Fruit fly (Drosophila melanogaster) whole organism, embryonic: ENCODE data around the gene tinc.

Source experiments
- B-H1 ChIP-seq: fragments of 200-800 bp; sonication (Bioruptor generic); IDR thresholded peaks from 3 replicates; pipeline ENCODE4 v1.3.6; 2022; ENCODE audit warnings: missing biosample characterization, missing genetic modification characterization
- Bgb ChIP-seq: fragments of 200-800 bp; sonication (Bioruptor generic); IDR thresholded peaks from 2 replicates; pipeline ENCODE4 v1.3.6; 2022; ENCODE audit warnings: missing biosample characterization, missing genetic modification characterization; ENCODE audit not compliant: partially characterized antibody
- CG11695 ChIP-seq: fragments of 200-800 bp; sonication (Bioruptor generic); IDR thresholded peaks from 3 replicates; pipeline ENCODE4 v1.3.6; 2022; ENCODE audit warnings: missing biosample characterization, missing genetic modification characterization
- CG12071 ChIP-seq: fragments of 200-800 bp; sonication (Bioruptor generic); optimal IDR thresholded peaks from 3 replicates; lab custom pipeline; 2018; ENCODE audit warnings: missing biosample characterization, mild to moderate bottlenecking, missing genetic modification characterization
- CG12391 ChIP-seq: fragments of 200-800 bp; sonication (Bioruptor generic); optimal IDR thresholded peaks from 3 replicates; lab custom pipeline; 2018; ENCODE audit warnings: missing biosample characterization, mild to moderate bottlenecking, missing genetic modification characterization, moderate library complexity
- CG13123 ChIP-seq: fragments of 200-800 bp; sonication (Bioruptor generic); optimal IDR thresholded peaks from 2 replicates; lab custom pipeline; 2016; ENCODE audit warnings: missing biosample characterization, missing genetic modification characterization
- CG14965 ChIP-seq: fragments of 200-800 bp; sonication (Bioruptor generic); optimal IDR thresholded peaks from 2 replicates; lab custom pipeline; 2016; ENCODE audit warnings: missing biosample characterization, missing genetic modification characterization, borderline replicate concordance
- CG15696 ChIP-seq: fragments of 200-800 bp; sonication (Bioruptor generic); optimal IDR thresholded peaks from 2 replicates; lab custom pipeline; 2019; ENCODE audit warnings: missing biosample characterization, mild to moderate bottlenecking, missing genetic modification characterization, moderate library complexity
- CG17802 ChIP-seq: fragments of 200-800 bp; sonication (Bioruptor generic); optimal IDR thresholded peaks from 2 replicates; lab custom pipeline; 2018; ENCODE audit warnings: missing biosample characterization, mild to moderate bottlenecking, missing genetic modification characterization, moderate library complexity
- CG31441 ChIP-seq: fragments of 200-800 bp; sonication (Bioruptor generic); IDR thresholded peaks from 2 replicates; pipeline ENCODE4 v1.3.6; 2022; ENCODE audit warnings: missing biosample characterization, missing genetic modification characterization
- CG3163 ChIP-seq: fragments of 200-800 bp; sonication (Bioruptor generic); optimal IDR thresholded peaks from 3 replicates; lab custom pipeline; 2016; ENCODE audit warnings: missing biosample characterization, missing genetic modification characterization
- CG6683 ChIP-seq: fragments of 200-800 bp; sonication (Bioruptor generic); optimal IDR thresholded peaks from 2 replicates; lab custom pipeline; 2017; ENCODE audit warnings: missing biosample characterization, mild to moderate bottlenecking, missing genetic modification characterization, missing genetic modification reagents
- CG6813 ChIP-seq: fragments of 200-800 bp; sonication (Bioruptor generic); optimal IDR thresholded peaks from 2 replicates; lab custom pipeline; 2017; ENCODE audit warnings: missing biosample characterization, missing genetic modification characterization, mild to moderate bottlenecking, moderate library complexity, missing genetic modification reagents
- CG8281 ChIP-seq: fragments of 200-800 bp; sonication (Bioruptor generic); optimal IDR thresholded peaks from 2 replicates; lab custom pipeline; 2018; ENCODE audit warnings: missing biosample characterization, mild to moderate bottlenecking, missing genetic modification characterization, moderate library complexity
- CG9876 ChIP-seq: fragments of 200-800 bp; sonication (Bioruptor generic); optimal IDR thresholded peaks from 2 replicates; lab custom pipeline; 2016; ENCODE audit warnings: missing biosample characterization, missing genetic modification characterization
- CG9932 ChIP-seq: fragments of 200-800 bp; sonication (Bioruptor generic); IDR thresholded peaks from 2 replicates; pipeline ENCODE4 v1.3.6; 2022; ENCODE audit warnings: missing biosample characterization, missing genetic modification characterization
- D ChIP-seq, 2 experiments: fragments of 200-800 bp in 1 of 2; fragments of >200 bp in 1 of 2; sonication (Bioruptor generic) in 1 of 2; optimal IDR thresholded peaks; 2 replicates in 1 of 2; 3 replicates in 1 of 2; lab custom pipeline; 2017; ENCODE audit warnings: mild to moderate bottlenecking in 1 of 2, missing biosample characterization in 1 of 2, missing genetic modification characterization in 1 of 2, missing genetic modification reagents in 1 of 2
- Doc2 ChIP-seq: fragments of 200-800 bp; sonication (Bioruptor generic); IDR thresholded peaks from 2 replicates; pipeline ENCODE4 v1.3.6; 2022; ENCODE audit warnings: missing biosample characterization, missing genetic modification characterization
- HLH54F ChIP-seq: fragments of 200-800 bp; sonication (Bioruptor generic); optimal IDR thresholded peaks from 3 replicates; lab custom pipeline; 2016; ENCODE audit warnings: missing biosample characterization, missing genetic modification characterization
- MESR4 ChIP-seq: fragments of 200-800 bp; sonication (Bioruptor generic); optimal IDR thresholded peaks from 2 replicates; lab custom pipeline; 2018; ENCODE audit warnings: missing biosample characterization, mild to moderate bottlenecking, missing genetic modification characterization, moderate library complexity
- NfI ChIP-seq: fragments of 200-800 bp; sonication (Bioruptor generic); optimal IDR thresholded peaks from 3 replicates; lab custom pipeline; 2018; ENCODE audit warnings: missing biosample characterization, mild to moderate bottlenecking, missing genetic modification characterization, moderate library complexity
- Spps ChIP-seq: fragments of 200-800 bp; sonication (Bioruptor generic); optimal IDR thresholded peaks from 2 replicates; lab custom pipeline; 2018; ENCODE audit warnings: missing biosample characterization, mild to moderate bottlenecking, missing genetic modification characterization
- Xbp1 ChIP-seq: fragments of 200-800 bp; sonication (Bioruptor generic); optimal IDR thresholded peaks from 3 replicates; lab custom pipeline; 2016; ENCODE audit warnings: missing biosample characterization, mild to moderate bottlenecking, missing genetic modification characterization
- az2 ChIP-seq: fragments of 200-800 bp; sonication (Bioruptor generic); optimal IDR thresholded peaks from 3 replicates; lab custom pipeline; 2016; ENCODE audit warnings: missing biosample characterization, missing genetic modification characterization
- bowl ChIP-seq: fragments of 200-800 bp; sonication (Bioruptor generic); IDR thresholded peaks from 2 replicates; pipeline ENCODE4 v1.3.6; 2022; ENCODE audit warnings: missing biosample characterization, missing genetic modification characterization
- chn ChIP-seq: fragments of 200-800 bp; sonication (Bioruptor generic); optimal IDR thresholded peaks from 2 replicates; lab custom pipeline; 2016; ENCODE audit warnings: missing biosample characterization, missing genetic modification characterization
- dmrt11E ChIP-seq: fragments of 200-800 bp; sonication (Bioruptor generic); optimal IDR thresholded peaks from 3 replicates; lab custom pipeline; 2018; ENCODE audit warnings: missing biosample characterization, mild to moderate bottlenecking, missing genetic modification characterization, moderate library complexity
- dysf ChIP-seq: fragments of 200-800 bp; sonication (Bioruptor generic); IDR thresholded peaks from 3 replicates; pipeline ENCODE4 v1.3.6; 2022; ENCODE audit warnings: missing biosample characterization, missing genetic modification characterization
- gro ChIP-seq: fragments of 200-800 bp; sonication (Bioruptor generic); optimal IDR thresholded peaks from 2 replicates; lab custom pipeline; 2016; ENCODE audit warnings: missing biosample characterization, missing genetic modification characterization
- gsb-n ChIP-seq: fragments of 200-800 bp; sonication (Bioruptor generic); optimal IDR thresholded peaks from 3 replicates; lab custom pipeline; 2018; ENCODE audit warnings: missing biosample characterization, mild to moderate bottlenecking, missing genetic modification characterization
- jing ChIP-seq: fragments of 200-800 bp; sonication (Bioruptor generic); optimal IDR thresholded peaks from 2 replicates; lab custom pipeline; 2018; ENCODE audit warnings: missing biosample characterization, mild to moderate bottlenecking, missing genetic modification characterization
- lilli ChIP-seq: fragments of 200-800 bp; sonication (Bioruptor generic); optimal IDR thresholded peaks from 3 replicates; lab custom pipeline; 2016; ENCODE audit warnings: missing biosample characterization, missing genetic modification characterization
- mam ChIP-seq: fragments of 200-800 bp; sonication (Bioruptor generic); optimal IDR thresholded peaks from 3 replicates; lab custom pipeline; 2016; ENCODE audit warnings: missing biosample characterization, missing genetic modification characterization
- nom ChIP-seq: fragments of 200-800 bp; sonication (Bioruptor generic); optimal IDR thresholded peaks from 2 replicates; lab custom pipeline; 2017; ENCODE audit warnings: missing biosample characterization, missing genetic modification characterization, mild to moderate bottlenecking, moderate library complexity, missing genetic modification reagents
- oc ChIP-seq: fragments of 200-800 bp; sonication (Bioruptor generic); optimal IDR thresholded peaks from 2 replicates; lab custom pipeline; 2018; ENCODE audit warnings: missing biosample characterization, mild to moderate bottlenecking, missing genetic modification characterization, moderate library complexity
- pum ChIP-seq: fragments of 200-800 bp; sonication (Bioruptor generic); optimal IDR thresholded peaks from 2 replicates; lab custom pipeline; 2016; ENCODE audit warnings: missing biosample characterization, missing genetic modification characterization
- sqz ChIP-seq: fragments of 200-800 bp; sonication (Bioruptor generic); optimal IDR thresholded peaks from 3 replicates; lab custom pipeline; 2018; ENCODE audit warnings: missing biosample characterization, mild to moderate bottlenecking, missing genetic modification characterization
- sr ChIP-seq: fragments of 200-800 bp; sonication (Bioruptor generic); IDR thresholded peaks from 3 replicates; pipeline ENCODE4 v1.3.6; 2022; ENCODE audit warnings: missing biosample characterization, missing genetic modification characterization
- ssp ChIP-seq: fragments of 200-800 bp; sonication (Bioruptor generic); IDR thresholded peaks from 2 replicates; pipeline ENCODE4 v1.3.6; 2022; ENCODE audit warnings: missing biosample characterization, missing genetic modification characterization
- trh ChIP-seq: fragments of 200-800 bp; sonication (Bioruptor generic); optimal IDR thresholded peaks from 2 replicates; lab custom pipeline; 2016; ENCODE audit warnings: missing biosample characterization, missing genetic modification characterization
- unpg ChIP-seq: fragments of 200-800 bp; sonication (Bioruptor generic); optimal IDR thresholded peaks from 3 replicates; lab custom pipeline; 2018; ENCODE audit warnings: missing biosample characterization, mild to moderate bottlenecking, missing genetic modification characterization, moderate library complexity

The tinc gene

DNA sequence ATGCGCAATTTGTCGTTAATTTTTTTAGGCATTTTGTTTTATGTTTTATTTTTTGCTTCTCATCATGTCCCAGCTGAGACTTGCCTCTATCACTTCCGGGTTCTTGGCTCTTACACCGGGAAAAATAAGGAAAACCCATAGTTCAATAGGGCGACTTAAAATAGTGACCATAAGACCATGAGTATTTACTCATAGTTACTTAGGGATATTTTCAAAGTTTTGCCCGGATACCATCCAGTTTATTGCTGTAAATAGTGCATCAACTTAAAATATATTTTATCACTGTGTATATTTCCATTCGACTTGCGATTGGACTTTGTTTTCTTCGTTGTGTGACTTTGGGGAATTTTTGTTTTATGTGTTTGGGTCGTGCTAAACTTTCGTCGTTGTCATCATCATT, 7.5 kb downstream of the tinc start (continued):
- TF ChIP-seq CG9932 (GFP tag; lab: Robert Waterston, UW) (no peak; the same call in 1 of the 2 replicates), Spps (tag; lab: Kevin White, UChicago) (no peak), CG12391 (tag; lab: Kevin White, UChicago) (peak; percentile 19), dmrt11E (tag; lab: Kevin White, UChicago) (no peak), CG15696 (no peak), HLH54F (GFP tag; lab: Kevin White, UChicago) (no peak), gro (GFP tag; lab: Kevin White, UChicago) (peak; percentile 44), bowl (no peak), CG3163 (GFP tag; lab: Kevin White, UChicago) (no peak), lilli (GFP tag; lab: Kevin White, UChicago) (peak; percentile 42), unpg (GFP tag; lab: Kevin White, UChicago) (peak; percentile 46), CG6813 (GFP tag; lab: Kevin White, UChicago) (peak; percentile 42), dysf (peak; percentile 36; the same call in 1 of the 3 replicates), mam (GFP tag; lab: Kevin White, UChicago) (peak; percentile 31), CG11695 (GFP tag; lab: Robert Waterston, UW) (0 out of 3 replicates have a peak, but pooled peaks have one; percentile 14), chn (GFP tag; lab: Kevin White, UChicago) (no peak), NfI (GFP tag; lab: Kevin White, UChicago) (peak; percentile 43), Xbp1 (GFP tag; lab: Kevin White, UChicago) (peak; percentile 30), CG31441 (GFP tag; lab: Robert Waterston, UW) (0 out of 2 replicates have a peak, but pooled peaks have one; percentile 12), MESR4 (no peak), oc (tag; lab: Kevin White, UChicago) (no peak)
- TF ChIP-seq, all 482 proteins: peak for 67

DNA sequence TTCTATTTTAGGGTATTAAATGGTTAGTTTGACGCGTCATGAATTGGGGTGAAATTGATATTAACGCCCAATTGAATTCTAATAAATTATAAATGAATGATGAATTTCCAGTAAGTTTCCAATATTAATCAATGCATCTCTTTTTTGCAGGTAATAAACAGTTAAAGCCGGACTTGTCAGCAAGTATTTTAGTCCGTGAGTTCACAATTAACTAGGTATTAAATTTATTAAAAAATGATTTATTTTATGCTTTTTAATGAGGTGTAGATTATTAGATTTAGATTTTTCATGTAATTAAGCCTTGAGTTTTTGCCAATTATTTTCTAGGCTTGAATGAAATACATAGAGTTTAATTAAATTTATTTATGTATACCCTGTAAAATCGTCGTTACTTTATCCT, 10.4 kb downstream of the tinc start:
- TF ChIP-seq CG12071 = no peak
- no peak for TF ChIP-seq B-H1 (GFP tag; lab: Robert Waterston, UW)
- no peak for TF ChIP-seq CG17802 (tag; lab: Kevin White, UChicago)
- TF ChIP-seq CG13123 (GFP tag; lab: Kevin White, UChicago) = no peak
- no peak for TF ChIP-seq nom (GFP tag; lab: Kevin White, UChicago)
- TF ChIP-seq trh (GFP tag; lab: Kevin White, UChicago) = no peak
- no peak for TF ChIP-seq gsb-n (tag; lab: Kevin White, UChicago)
- no peak for TF ChIP-seq Bgb (GFP tag; lab: Robert Waterston, UW)
- TF ChIP-seq sr = no peak
- TF ChIP-seq CG9876 = no peak
- TF ChIP-seq pum (GFP tag; lab: Kevin White, UChicago) = no peak
- no peak for TF ChIP-seq ssp (GFP tag; lab: Robert Waterston, UW)
- no peak for TF ChIP-seq D (optimal IDR thresholded peaks at IDR 0.05; lab: Kevin White, UChicago)
- TF ChIP-seq D (GFP tag; optimal IDR thresholded peaks at IDR 0.05; lab: Kevin White, UChicago) = no peak
- no peak for TF ChIP-seq CG14965 (GFP tag; lab: Kevin White, UChicago)
- no peak for TF ChIP-seq az2 (GFP tag; lab: Kevin White, UChicago)
- no peak for TF ChIP-seq Doc2 (GFP tag; lab: Robert Waterston, UW)
- TF ChIP-seq CG8281 (tag; lab: Kevin White, UChicago) = no peak
- TF ChIP-seq sqz (GFP tag; lab: Kevin White, UChicago) = no peak
- TF ChIP-seq jing (GFP tag; lab: Kevin White, UChicago) = no peak
- no peak for TF ChIP-seq CG6683 (GFP tag; lab: Kevin White, UChicago)
